Fruit fly (Drosophila melanogaster): ENCODE results near the gene CG11668.

CG11668 gene

dm6 chr3R:13070011-13070619, 31.9 kb downstream of the CG11668 start:
- TF ChIP-seq ey (GFP tag; optimal IDR thresholded peaks at IDR 0.05) (no peak), rgr (GFP tag; optimal IDR thresholded peaks at IDR 0.05) (no peak), Hnf4 (GFP tag; optimal IDR thresholded peaks at IDR 0.05) (no peak), Rel (GFP tag; optimal IDR thresholded peaks at IDR 0.05) (no peak), Rel (tag; optimal IDR thresholded peaks at IDR 0.05) (no peak), psq (GFP tag; optimal IDR thresholded peaks at IDR 0.05) (no peak), Sp1 (GFP tag; optimal IDR thresholded peaks at IDR 0.05) (no peak), Mio (GFP tag; optimal IDR thresholded peaks at IDR 0.05) (no peak), sage (GFP tag; optimal IDR thresholded peaks at IDR 0.05) (no peak), fru (GFP tag; optimal IDR thresholded peaks at IDR 0.05) (no peak), usp (GFP tag; optimal IDR thresholded peaks at IDR 0.05) (no peak), sv (GFP tag; optimal IDR thresholded peaks at IDR 0.05) (no peak)

- TF ChIP-seq dl (GFP tag; optimal IDR thresholded peaks at IDR 0.05; ENCODE audit: insufficient read depth in 1 of 2, partially characterized antibody in 2 of 2) (no peak), Vsx2 (GFP tag; optimal IDR thresholded peaks at IDR 0.05; ENCODE audit: partially characterized antibody) (no peak), lola (GFP tag; optimal IDR thresholded peaks at IDR 0.05) (no peak), CG32264 (GFP tag; optimal IDR thresholded peaks at IDR 0.05) (no peak), N (GFP tag; optimal IDR thresholded peaks at IDR 0.05) (no peak), brk (GFP tag; optimal IDR thresholded peaks at IDR 0.05) (no peak), CG9705 (GFP tag; optimal IDR thresholded peaks at IDR 0.05) (no peak), rgr (GFP tag; optimal IDR thresholded peaks at IDR 0.05) (no peak), sage (GFP tag; optimal IDR thresholded peaks at IDR 0.05) (no peak), pan (optimal IDR thresholded peaks at IDR 0.05) (no peak), Hr83 (GFP tag; optimal IDR thresholded peaks at IDR 0.05; ENCODE audit: poor library complexity, severe bottlenecking) (no peak), psq (GFP tag; optimal IDR thresholded peaks at IDR 0.05) (no peak), dsf (GFP tag; optimal IDR thresholded peaks at IDR 0.05; ENCODE audit: borderline replicate concordance) (no peak), Hnf4 (GFP tag; optimal IDR thresholded peaks at IDR 0.05) (no peak), Dif (GFP tag; optimal IDR thresholded peaks at IDR 0.05; ENCODE audit: partially characterized antibody) (no peak), foxo (GFP tag; optimal IDR thresholded peaks at IDR 0.05) (no peak)
These were observed 33.9 kb downstream of the CG11668 start for dm6 chr3R:13072052-13072451.

- TF ChIP-seq dsf (GFP tag; optimal IDR thresholded peaks at IDR 0.05; ENCODE audit: borderline replicate concordance), result no peak
- TF ChIP-seq Dfd (GFP tag; optimal IDR thresholded peaks at IDR 0.05), result no peak
- no peak for TF ChIP-seq CG32264 (GFP tag; optimal IDR thresholded peaks at IDR 0.05)
- TF ChIP-seq Mio (GFP tag; optimal IDR thresholded peaks at IDR 0.05), result no peak
- no peak for TF ChIP-seq Sp1 (GFP tag; optimal IDR thresholded peaks at IDR 0.05)
- TF ChIP-seq Dif (GFP tag; optimal IDR thresholded peaks at IDR 0.05; ENCODE audit: partially characterized antibody), result no peak
- TF ChIP-seq Abd-B (GFP tag; optimal IDR thresholded peaks at IDR 0.05), result no peak
- TF ChIP-seq Hnf4 (GFP tag; optimal IDR thresholded peaks at IDR 0.05), result no peak
- no peak for TF ChIP-seq tai (GFP tag; optimal IDR thresholded peaks at IDR 0.05)
- no peak for TF ChIP-seq CG9705 (GFP tag; optimal IDR thresholded peaks at IDR 0.05)
These were observed 35.0 kb downstream of the CG11668 start for dm6 chr3R:13073174-13073573.

- TF ChIP-seq sv (GFP tag; optimal IDR thresholded peaks at IDR 0.05) (no peak), N (GFP tag; optimal IDR thresholded peaks at IDR 0.05) (no peak), HLH106 (tag; optimal IDR thresholded peaks at IDR 0.05) (no peak), brk (GFP tag; optimal IDR thresholded peaks at IDR 0.05) (no peak), pan (optimal IDR thresholded peaks at IDR 0.05) (no peak), CG32264 (GFP tag; optimal IDR thresholded peaks at IDR 0.05) (no peak), dmrt93B (GFP tag; optimal IDR thresholded peaks at IDR 0.05) (no peak), Dfd (GFP tag; optimal IDR thresholded peaks at IDR 0.05) (no peak), foxo (GFP tag; optimal IDR thresholded peaks at IDR 0.05) (no peak), Vsx2 (GFP tag; optimal IDR thresholded peaks at IDR 0.05; ENCODE audit: partially characterized antibody) (no peak), tai (GFP tag; optimal IDR thresholded peaks at IDR 0.05) (no peak), GATAd (GFP tag; optimal IDR thresholded peaks at IDR 0.05) (no peak), sage (GFP tag; optimal IDR thresholded peaks at IDR 0.05) (no peak), Sp1 (GFP tag; optimal IDR thresholded peaks at IDR 0.05) (no peak), Hr83 (GFP tag; optimal IDR thresholded peaks at IDR 0.05; ENCODE audit: poor library complexity, severe bottlenecking) (no peak), CrebA (GFP tag; optimal IDR thresholded peaks at IDR 0.05; ENCODE audit: borderline replicate concordance) (no peak)
These were observed 36.4 kb downstream of the CG11668 start for dm6 chr3R:13074588-13074987.

All from whole organism, wandering third instar larva.